Worm (Caenorhabditis elegans): ENCODE data around the gene pygl-1.
"Not testable (repeated sequence)": the region's sequence is repeated elsewhere in the genome, so short reads cannot be mapped to it uniquely, and the experiment has no call there.

pygl-1 gene

ce11 chrV:3620608-3621007, 41.8 kb downstream of the pygl-1 start, which contains the start of gene srx-93:
TSS of gene srx-93 (minus strand) at chrV:3620708.
- not testable (repeated sequence) for TF ChIP-seq mls-2 (tag; optimal IDR thresholded peaks at IDR 0.05); tbx-8 (GFP tag; optimal IDR thresholded peaks at IDR 0.05); lin-32 (GFP tag; optimal IDR thresholded peaks at IDR 0.05)

DNA sequence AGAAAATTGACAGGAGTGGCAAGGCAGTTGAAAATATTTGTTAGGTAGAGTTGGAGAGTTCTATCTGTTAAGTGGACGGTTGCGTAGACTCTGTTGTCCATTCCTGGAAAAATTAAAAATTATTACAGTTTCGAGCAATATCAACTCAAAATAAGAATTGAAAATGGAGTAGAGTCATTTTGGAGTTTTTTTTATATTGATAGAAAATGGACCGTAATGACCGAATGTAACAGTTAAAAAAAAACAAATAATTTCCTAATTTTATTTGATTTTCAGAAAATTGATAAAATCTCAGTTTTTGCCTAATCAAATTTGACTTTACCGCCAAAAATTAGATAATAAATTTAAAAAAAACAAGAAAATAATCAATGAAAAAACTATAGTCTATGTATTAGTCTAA, 48.1 kb downstream of the pygl-1 start, which contains the start of gene F59B1.4:
Gene F59B1.4 (minus strand): TSS at position 101 of the 400 bp plus-strand sequence.
- TF ChIP-seq tbx-8 (GFP tag; optimal IDR thresholded peaks at IDR 0.05) = no peak
- TF ChIP-seq nhr-12 (tag; optimal IDR thresholded peaks at IDR 0.05) = no peak
- TF ChIP-seq unc-62 (GFP tag; optimal IDR thresholded peaks at IDR 0.05) = no peak
- no peak for TF ChIP-seq M03D4.4 (tag; optimal IDR thresholded peaks at IDR 0.05)
- TF ChIP-seq nhr-28 (tag; optimal IDR thresholded peaks at IDR 0.05) = no peak
- TF ChIP-seq zip-8 (tag; optimal IDR thresholded peaks at IDR 0.05) = no peak
- TF ChIP-seq unc-120 (tag; optimal IDR thresholded peaks at IDR 0.05; ENCODE audit: poor library complexity, severe bottlenecking) = no peak
- TF ChIP-seq ham-2 (GFP tag; optimal IDR thresholded peaks at IDR 0.05) = no peak
- TF ChIP-seq mep-1 (tag; optimal IDR thresholded peaks at IDR 0.05) = no peak
- TF ChIP-seq nhr-76 (tag; optimal IDR thresholded peaks at IDR 0.05) = no peak
- no peak for TF ChIP-seq ceh-43 (GFP tag; optimal IDR thresholded peaks at IDR 0.05)
- TF ChIP-seq blmp-1 (tag; optimal IDR thresholded peaks at IDR 0.05) = no peak
- TF ChIP-seq ces-1 (GFP tag; optimal IDR thresholded peaks at IDR 0.05) = no peak
- no peak for TF ChIP-seq snpc-4 (tag; optimal IDR thresholded peaks at IDR 0.05)
- TF ChIP-seq elt-3 (tag; optimal IDR thresholded peaks at IDR 0.05) = no peak
- no peak for TF ChIP-seq lsy-2 (tag; optimal IDR thresholded peaks at IDR 0.05)
- TF ChIP-seq ztf-11 (tag; optimal IDR thresholded peaks at IDR 0.05) = no peak
- TF ChIP-seq mab-5 (tag; optimal IDR thresholded peaks at IDR 0.05) = no peak

ce11 chrV:3631591-3631990, 52.8 kb downstream of the pygl-1 start, which contains the start of gene F59B1.6:
TSS of gene F59B1.6 (minus strand) at chrV:3631691.
- TF ChIP-seq flh-1 (GFP tag; optimal IDR thresholded peaks at IDR 0.05) = no peak
- no peak for TF ChIP-seq ceh-43 (GFP tag; optimal IDR thresholded peaks at IDR 0.05)
- no peak for TF ChIP-seq nhr-76 (tag; optimal IDR thresholded peaks at IDR 0.05)
- no peak for TF ChIP-seq unc-39 (tag; optimal IDR thresholded peaks at IDR 0.05)
- TF ChIP-seq elt-1 (tag; optimal IDR thresholded peaks at IDR 0.05; ENCODE audit: borderline replicate concordance, insufficient read depth) = no peak
- TF ChIP-seq nhr-28 (tag; optimal IDR thresholded peaks at IDR 0.05) = no peak

DNA sequence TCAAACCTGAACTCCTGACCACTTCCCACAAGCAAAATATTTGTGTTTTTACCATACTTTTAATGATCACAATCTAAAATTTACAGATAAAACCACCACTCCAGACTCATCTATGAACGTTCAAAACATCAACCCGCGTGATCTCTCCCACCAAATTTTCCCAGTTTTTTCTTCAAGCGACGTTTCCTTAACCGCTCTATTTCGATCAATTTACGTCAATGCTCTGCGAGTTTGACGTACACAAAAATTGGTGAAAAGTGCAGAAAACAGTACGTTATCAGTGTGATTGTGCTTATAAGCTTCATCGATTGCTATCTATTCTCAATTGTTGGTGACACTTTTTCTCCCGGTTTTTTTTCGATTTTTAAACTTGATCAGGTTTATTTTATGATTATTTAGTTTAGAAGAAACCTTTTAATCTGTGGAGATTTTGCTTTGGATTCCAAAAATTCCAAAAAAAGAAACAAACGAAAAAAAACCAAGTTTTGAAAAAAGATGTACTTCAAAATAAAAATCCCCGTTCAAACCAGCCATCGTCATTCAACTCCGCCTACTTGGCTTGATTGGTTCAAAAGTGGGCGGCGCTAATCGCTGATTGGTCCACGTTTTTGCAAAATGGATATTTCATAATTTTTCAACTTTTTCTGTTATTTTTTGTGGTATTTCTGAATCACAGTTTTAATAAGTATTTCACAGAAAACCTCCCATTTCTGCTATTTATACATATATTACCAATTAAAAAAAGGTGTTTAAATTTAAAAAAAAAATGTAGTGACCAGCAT, 53.6 kb downstream of the pygl-1 start:
- no peak for TF ChIP-seq lsy-2 (tag; optimal IDR thresholded peaks at IDR 0.05)
- no peak for TF ChIP-seq nhr-28 (tag; optimal IDR thresholded peaks at IDR 0.05)
- no peak for TF ChIP-seq M03D4.4 (tag; optimal IDR thresholded peaks at IDR 0.05)
- TF ChIP-seq sem-2 (GFP tag; optimal IDR thresholded peaks at IDR 0.05) = no peak
- no peak for TF ChIP-seq snpc-4 (tag; optimal IDR thresholded peaks at IDR 0.05)
- no peak for TF ChIP-seq unc-120 (tag; optimal IDR thresholded peaks at IDR 0.05; ENCODE audit: poor library complexity, severe bottlenecking)
- no peak for TF ChIP-seq cnd-1 (tag; optimal IDR thresholded peaks at IDR 0.05)
- TF ChIP-seq nhr-76 (tag; optimal IDR thresholded peaks at IDR 0.05) = no peak
- TF ChIP-seq ceh-39 (tag; optimal IDR thresholded peaks at IDR 0.05) = no peak
- TF ChIP-seq ces-1 (GFP tag; optimal IDR thresholded peaks at IDR 0.05) = no peak
- TF ChIP-seq flh-1 (GFP tag; optimal IDR thresholded peaks at IDR 0.05) = no peak
- no peak for TF ChIP-seq ceh-43 (GFP tag; optimal IDR thresholded peaks at IDR 0.05)
- TF ChIP-seq hlh-1 (tag; optimal IDR thresholded peaks at IDR 0.05) = no peak
- no peak for TF ChIP-seq pha-4 (tag; optimal IDR thresholded peaks at IDR 0.05)
- no peak for TF ChIP-seq lin-32 (GFP tag; optimal IDR thresholded peaks at IDR 0.05)

DNA sequence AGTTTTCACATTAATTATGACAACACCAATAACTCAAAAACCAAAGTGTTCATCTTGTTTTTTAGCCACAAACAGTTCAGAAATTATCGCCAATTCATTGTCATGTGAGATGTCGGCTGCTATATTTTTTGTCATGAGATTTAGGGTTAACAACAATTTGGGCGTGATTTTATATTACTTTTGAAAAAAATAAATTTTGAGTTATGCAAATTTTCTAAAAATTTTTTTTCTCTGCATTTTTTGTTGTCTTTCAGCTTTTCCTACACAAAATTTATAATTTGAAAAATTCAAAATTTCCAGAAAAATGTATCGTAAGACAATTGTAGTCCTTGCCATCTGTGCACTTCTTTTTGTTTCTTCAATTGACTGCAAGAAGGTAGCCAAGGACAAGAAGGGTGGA, 54.2 kb downstream of the pygl-1 start, which contains the start of gene F59B1.2:
Gene F59B1.2 (plus strand): TSS at position 301 of the 400 bp plus-strand sequence.
- no peak for TF ChIP-seq blmp-1 (tag; optimal IDR thresholded peaks at IDR 0.05)
- no peak for TF ChIP-seq flh-1 (GFP tag; optimal IDR thresholded peaks at IDR 0.05)
- no peak for TF ChIP-seq ces-1 (GFP tag; optimal IDR thresholded peaks at IDR 0.05)
- no peak for TF ChIP-seq pha-4 (tag; optimal IDR thresholded peaks at IDR 0.05)
- TF ChIP-seq M03D4.4 (tag; optimal IDR thresholded peaks at IDR 0.05) = no peak
- TF ChIP-seq drap-1 (GFP tag; optimal IDR thresholded peaks at IDR 0.05) = no peak
